Fruit fly (Drosophila melanogaster): Measurements from ENCODE around the gene nac.
A peak's percentile ranks its signal among the peaks of the same experiment; 100 is the strongest.

Gene nac

DNA sequence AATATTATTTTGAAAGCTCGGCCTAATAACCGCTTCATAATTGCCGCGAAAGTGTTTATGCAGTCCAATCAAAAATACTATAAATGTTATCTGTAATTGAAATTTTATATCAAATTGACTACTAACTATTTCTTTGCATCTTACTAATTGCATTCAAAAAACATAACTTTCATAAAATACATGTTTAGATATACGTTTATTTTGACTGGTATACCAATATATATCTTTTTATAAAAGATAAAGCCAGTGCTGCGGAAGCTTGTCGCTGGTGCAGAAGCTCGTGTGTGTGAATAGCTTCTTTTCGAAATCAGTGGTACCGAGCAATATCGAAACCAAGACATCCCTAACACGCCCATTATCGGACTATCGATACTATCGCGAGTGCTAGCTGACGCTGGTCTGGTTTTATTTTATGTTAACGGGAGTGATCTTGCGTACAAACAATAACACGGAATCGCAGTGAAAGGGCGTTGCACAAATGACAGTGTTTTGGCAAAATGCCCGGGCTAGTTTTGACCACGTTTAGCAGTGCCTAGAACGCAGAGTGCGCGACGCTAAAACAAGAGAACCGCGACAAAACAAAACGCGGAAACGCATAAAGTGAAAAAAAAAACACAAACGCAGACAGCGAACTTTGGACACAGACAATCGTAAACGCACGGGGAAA, 45.8 kb upstream of the nac start, which contains the start of gene Atg13 (continued):
- TF ChIP-seq zen (tag; optimal IDR thresholded peaks at IDR 0.05) (peak; percentile 36), CG13624 (GFP tag; optimal IDR thresholded peaks at IDR 0.05) (no peak), sqz (GFP tag; optimal IDR thresholded peaks at IDR 0.05) (peak; percentile 49), CG17385 (GFP tag; optimal IDR thresholded peaks at IDR 0.05) (no peak), nmo (GFP tag; optimal IDR thresholded peaks at IDR 0.05) (peak; percentile 70), dm (GFP tag; optimal IDR thresholded peaks at IDR 0.05) (no peak), Six4 (GFP tag; optimal IDR thresholded peaks at IDR 0.05) (no peak), ash1 (GFP tag; optimal IDR thresholded peaks at IDR 0.05) (no peak), ATbp (GFP tag; optimal IDR thresholded peaks at IDR 0.05) (no peak), CG31224 (GFP tag; IDR thresholded peaks at IDR 0.05) (no peak), row (GFP tag; IDR thresholded peaks at IDR 0.05) (peak; percentile 82), bowl (GFP tag; IDR thresholded peaks at IDR 0.05) (no peak), CG1602 (GFP tag; optimal IDR thresholded peaks at IDR 0.05) (peak; percentile 28), BEAF-32 (GFP tag; optimal IDR thresholded peaks at IDR 0.05) (peak; percentile 92), CG9215 (GFP tag; IDR thresholded peaks at IDR 0.05) (no peak), CG11093 (GFP tag; IDR thresholded peaks at IDR 0.05) (no peak), CG10543 (GFP tag; optimal IDR thresholded peaks at IDR 0.05) (no peak), hb (GFP tag; IDR thresholded peaks at IDR 0.05; ENCODE audit: partially characterized antibody) (peak; percentile 56), amos (GFP tag; IDR thresholded peaks at IDR 0.05; ENCODE audit: partially characterized antibody) (peak; percentile 90; the same call in 1 of the 2 replicates), CG42726 (GFP tag; IDR thresholded peaks at IDR 0.05; ENCODE audit: partially characterized antibody) (peak; percentile 82), hbn (GFP tag; IDR thresholded peaks at IDR 0.05; ENCODE audit: partially characterized antibody) (peak; percentile 43; the same call in 1 of the 2 replicates), trem (tag; optimal IDR thresholded peaks at IDR 0.05) (peak; percentile 9), Opbp (GFP tag; IDR thresholded peaks at IDR 0.05; ENCODE audit: partially characterized antibody) (peak; percentile 85), en (GFP tag; optimal IDR thresholded peaks at IDR 0.05) (no peak), disco-r (GFP tag; optimal IDR thresholded peaks at IDR 0.05) (no peak), pros (GFP tag; optimal IDR thresholded peaks at IDR 0.05) (no peak), tap (tag; optimal IDR thresholded peaks at IDR 0.05) (no peak), CG31441 (GFP tag; IDR thresholded peaks at IDR 0.05) (no peak), CG3407 (GFP tag; optimal IDR thresholded peaks at IDR 0.05) (no peak), tll (GFP tag; optimal IDR thresholded peaks at IDR 0.05) (peak in 1 of 2 experiments; percentile 93), CG4707 (GFP tag; optimal IDR thresholded peaks at IDR 0.05) (no peak), CG3281 (GFP tag; optimal IDR thresholded peaks at IDR 0.05) (no peak), Oaz (GFP tag; IDR thresholded peaks at IDR 0.05) (no peak), Lim3 (GFP tag; IDR thresholded peaks at IDR 0.05) (no peak), Hey (tag; optimal IDR thresholded peaks at IDR 0.05) (no peak), Bdp1 (GFP tag; optimal IDR thresholded peaks at IDR 0.05) (no peak), grau (tag; optimal IDR thresholded peaks at IDR 0.05) (peak; percentile 46), CG17612 (GFP tag; IDR thresholded peaks at IDR 0.05) (no peak), CG2889 (GFP tag; IDR thresholded peaks at IDR 0.05) (no peak), lmd (GFP tag; IDR thresholded peaks at IDR 0.05) (no peak), Hmr (GFP tag; optimal IDR thresholded peaks at IDR 0.05) (no peak), HHEX (GFP tag; optimal IDR thresholded peaks at IDR 0.05) (no peak), CG32772 (GFP tag; IDR thresholded peaks at IDR 0.05) (no peak), pan (optimal IDR thresholded peaks at IDR 0.05) (no peak), pan (GFP tag; optimal IDR thresholded peaks at IDR 0.05 in 1 of 2, IDR thresholded peaks at IDR 0.05 in 1 of 2) (no peak), CG43689 (GFP tag; IDR thresholded peaks at IDR 0.05) (no peak), CG13424 (tag; optimal IDR thresholded peaks at IDR 0.05) (peak; percentile 19), ftz-f1 (GFP tag; optimal IDR thresholded peaks at IDR 0.05) (no peak), grn (GFP tag; optimal IDR thresholded peaks at IDR 0.05) (no peak), CG10366 (GFP tag; IDR thresholded peaks at IDR 0.05) (no peak)

All from whole organism, embryonic.